Fruit fly (Drosophila melanogaster) whole organism, embryonic: Measurements from ENCODE around the gene dmrt93B.

ENCODE experiments used
- CG11504 ChIP-seq: fragments of 200-800 bp; sonication (Bioruptor generic); optimal IDR thresholded peaks from 3 replicates; lab custom pipeline; 2019; ENCODE audit warnings: missing biosample characterization, mild to moderate bottlenecking, missing genetic modification characterization, moderate library complexity
- CG30403 ChIP-seq: fragments of 200-800 bp; sonication (Bioruptor generic); optimal IDR thresholded peaks from 3 replicates; lab custom pipeline; 2016; ENCODE audit warnings: missing biosample characterization, missing genetic modification characterization
- CG6813 ChIP-seq: fragments of 200-800 bp; sonication (Bioruptor generic); optimal IDR thresholded peaks from 2 replicates; lab custom pipeline; 2017; ENCODE audit warnings: missing biosample characterization, missing genetic modification characterization, mild to moderate bottlenecking, moderate library complexity, missing genetic modification reagents
- CG7745 ChIP-seq: fragments of 200-800 bp; sonication (Bioruptor generic); optimal IDR thresholded peaks from 2 replicates; lab custom pipeline; 2018; ENCODE audit warnings: missing biosample characterization, mild to moderate bottlenecking, missing genetic modification characterization, moderate library complexity
- CoRest ChIP-seq: fragments of 200-800 bp; sonication (Bioruptor generic); optimal IDR thresholded peaks from 3 replicates; lab custom pipeline; 2018; ENCODE audit warnings: missing biosample characterization, mild to moderate bottlenecking, missing genetic modification characterization, moderate library complexity
- lbe ChIP-seq: fragments of 200-800 bp; sonication (Bioruptor generic); optimal IDR thresholded peaks from 2 replicates; lab custom pipeline; 2016; ENCODE audit warnings: missing biosample characterization, mild to moderate bottlenecking, missing genetic modification characterization
- pita ChIP-seq: fragments of 200-800 bp; sonication (Bioruptor generic); optimal IDR thresholded peaks from 2 replicates; lab custom pipeline; 2017; ENCODE audit warnings: missing biosample characterization, mild to moderate bottlenecking, missing genetic modification characterization

- no peak for TF ChIP-seq CG11504 (tag; lab: Kevin White, UChicago)
- no peak for TF ChIP-seq CG6813 (GFP tag; lab: Kevin White, UChicago)
- TF ChIP-seq CG30403 (GFP tag; lab: Kevin White, UChicago): peak; percentile 83
- peak; percentile 82 for TF ChIP-seq CoRest
- TF ChIP-seq pita (GFP tag; lab: Kevin White, UChicago): no peak
- TF ChIP-seq CG7745: no peak
- no peak for TF ChIP-seq lbe (GFP tag; lab: Kevin White, UChicago)
Observed at dm6 chr3R:21101453-21102214, 27.8 kb downstream of the dmrt93B start, which contains the start of the genes CG7044 and Tbc1d22.
